Fruit fly (Drosophila melanogaster) whole organism, pupa: Measurements from ENCODE around the gene CarT.

Experiments used
- CG8301 ChIP-seq: fragments of 200-800 bp; sonication (Bioruptor generic); optimal IDR thresholded peaks from 2 replicates; lab custom pipeline; 2018; ENCODE audit warnings: missing biosample characterization, mild to moderate bottlenecking, missing genetic modification characterization
- Ets98B ChIP-seq: fragments of 200-800 bp; sonication (Bioruptor generic); IDR thresholded peaks from 2 replicates; pipeline ENCODE4 v1.3.6; 2022; ENCODE audit warnings: missing biosample characterization, missing genetic modification characterization

DNA sequence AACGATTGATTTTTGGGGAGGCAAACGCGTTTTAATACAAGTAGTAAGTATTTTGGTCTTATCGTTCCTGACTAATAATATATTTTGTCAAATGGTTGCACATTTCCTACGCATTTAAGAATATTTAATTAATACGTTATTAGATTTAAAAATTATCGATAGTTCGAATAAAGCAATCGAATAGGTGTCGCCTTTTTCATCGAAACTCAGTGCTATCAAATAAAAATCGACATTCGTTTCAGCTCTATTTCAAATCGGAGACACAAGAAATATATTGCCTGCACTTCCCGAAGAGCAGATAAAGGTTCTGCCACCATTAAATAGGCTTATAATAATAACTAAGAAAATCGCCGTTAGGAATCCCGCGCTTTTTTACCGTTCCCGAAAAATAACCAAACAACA lies 4.6 kb upstream of the CarT start:
- TF ChIP-seq CG8301 (tag; lab: Kevin White, UChicago) (no peak), Ets98B (no peak)
